Fruit fly (Drosophila melanogaster) whole organism, embryonic: Measurements from ENCODE around the gene Indy.

Source experiments
- Asciz ChIP-seq: fragments of 200-800 bp; sonication (Bioruptor generic); optimal IDR thresholded peaks from 2 replicates; lab custom pipeline; 2017; ENCODE audit warnings: missing biosample characterization, mild to moderate bottlenecking, missing genetic modification characterization, missing genetic modification reagents
- B-H1 ChIP-seq: fragments of 200-800 bp; sonication (Bioruptor generic); IDR thresholded peaks from 3 replicates; pipeline ENCODE4 v1.3.6; 2022; ENCODE audit warnings: missing biosample characterization, missing genetic modification characterization
- BEAF-32 ChIP-seq: fragments of 200-800 bp; sonication (Bioruptor generic); optimal IDR thresholded peaks from 3 replicates; lab custom pipeline; 2017; ENCODE audit warnings: missing biosample characterization, missing genetic modification characterization, mild to moderate bottlenecking, moderate library complexity, missing genetic modification reagents
- CG10366 ChIP-seq: fragments of 200-800 bp; sonication (Bioruptor generic); IDR thresholded peaks from 2 replicates; pipeline ENCODE4 v1.3.6; 2022; ENCODE audit warnings: missing biosample characterization, missing genetic modification characterization
- CG11456 ChIP-seq: fragments of 200-800 bp; sonication (Bioruptor generic); IDR thresholded peaks from 3 replicates; pipeline ENCODE4 v1.3.6; 2022; ENCODE audit warnings: missing biosample characterization, missing genetic modification characterization
- CG17328 ChIP-seq: fragments of 200-800 bp; sonication (Bioruptor generic); IDR thresholded peaks from 2 replicates; pipeline ENCODE4 v1.3.6; 2022; ENCODE audit warnings: missing biosample characterization, missing genetic modification characterization
- CG18599 ChIP-seq: fragments of 200-800 bp; sonication (Bioruptor generic); optimal IDR thresholded peaks from 3 replicates; lab custom pipeline; 2017; ENCODE audit warnings: missing biosample characterization, missing genetic modification characterization, mild to moderate bottlenecking, moderate library complexity, missing genetic modification reagents
- CG33557 ChIP-seq: fragments of 200-800 bp; sonication (Bioruptor generic); optimal IDR thresholded peaks from 2 replicates; lab custom pipeline; 2019; ENCODE audit warnings: missing biosample characterization, mild to moderate bottlenecking, missing genetic modification characterization, moderate library complexity
- CG4328 ChIP-seq: fragments of 200-800 bp; sonication (Bioruptor generic); optimal IDR thresholded peaks from 3 replicates; lab custom pipeline; 2017; ENCODE audit warnings: missing biosample characterization, missing genetic modification reagents, missing genetic modification characterization
- CG4707 ChIP-seq: fragments of 200-800 bp; sonication (Bioruptor generic); optimal IDR thresholded peaks from 2 replicates; lab custom pipeline; 2018; ENCODE audit warnings: missing biosample characterization, mild to moderate bottlenecking, missing genetic modification characterization, moderate library complexity
- CG6175 ChIP-seq: fragments of 200-800 bp; sonication (Bioruptor generic); IDR thresholded peaks from 3 replicates; pipeline ENCODE4 v1.3.6; 2022; ENCODE audit warnings: missing biosample characterization, missing genetic modification characterization
- CG6765 ChIP-seq: fragments of 200-800 bp; sonication (Bioruptor generic); optimal IDR thresholded peaks from 3 replicates; lab custom pipeline; 2017; ENCODE audit warnings: missing biosample characterization, mild to moderate bottlenecking, missing genetic modification characterization
- CG6854 ChIP-seq: fragments of 200-800 bp; sonication (Bioruptor generic); optimal IDR thresholded peaks from 3 replicates; lab custom pipeline; 2017; ENCODE audit warnings: missing biosample characterization, mild to moderate bottlenecking, missing genetic modification characterization
- CG7963 ChIP-seq: fragments of 200-800 bp; sonication (Bioruptor generic); IDR thresholded peaks from 3 replicates; pipeline ENCODE4 v1.3.6; 2022; ENCODE audit warnings: missing biosample characterization, missing genetic modification characterization; ENCODE audit not compliant: partially characterized antibody
- CG8290 ChIP-seq, 3 experiments: fragments of 200-800 bp; sonication (Bioruptor generic); optimal IDR thresholded peaks; 2 replicates each; lab custom pipeline; 2016 to 2019; ENCODE audit warnings: missing biosample characterization in 3 of 3, missing genetic modification characterization in 3 of 3, mild to moderate bottlenecking in 2 of 3, moderate library complexity in 1 of 3
- CG8924 ChIP-seq: fragments of 200-800 bp; optimal IDR thresholded peaks from 3 replicates; lab custom pipeline; 2019; ENCODE audit warnings: missing biosample characterization, mild to moderate bottlenecking, missing genetic modification characterization, moderate library complexity
- CG9797 ChIP-seq: fragments of 200-800 bp; sonication (Bioruptor generic); optimal IDR thresholded peaks from 3 replicates; lab custom pipeline; 2018; ENCODE audit warnings: missing biosample characterization, mild to moderate bottlenecking, missing genetic modification characterization
- CHES-1-like ChIP-seq: fragments of 200-800 bp; sonication (Bioruptor generic); optimal IDR thresholded peaks from 2 replicates; lab custom pipeline; 2016; ENCODE audit warnings: missing biosample characterization, missing genetic modification characterization
- CTCF ChIP-seq: fragments of 200-800 bp; sonication (Bioruptor generic); optimal IDR thresholded peaks from 2 replicates; lab custom pipeline; 2017; ENCODE audit warnings: missing biosample characterization, mild to moderate bottlenecking, missing genetic modification characterization, moderate library complexity
- Dp ChIP-seq: fragments of 200-800 bp; sonication (Bioruptor generic); optimal IDR thresholded peaks from 2 replicates; lab custom pipeline; 2018; ENCODE audit warnings: missing biosample characterization, mild to moderate bottlenecking, missing genetic modification characterization, moderate library complexity
- Ets97D ChIP-seq: fragments of 200-800 bp; sonication (Bioruptor generic); optimal IDR thresholded peaks from 3 replicates; lab custom pipeline; 2016; ENCODE audit warnings: missing biosample characterization, missing genetic modification characterization
- H2.0 ChIP-seq: fragments of 200-800 bp; sonication (Bioruptor generic); IDR thresholded peaks from 2 replicates; pipeline ENCODE4 v1.3.6; 2022; ENCODE audit warnings: missing biosample characterization, missing genetic modification characterization
- HLHmδ ChIP-seq: fragments of 200-800 bp; sonication (Bioruptor generic); optimal IDR thresholded peaks from 2 replicates; lab custom pipeline; 2018; ENCODE audit warnings: missing biosample characterization, mild to moderate bottlenecking, missing genetic modification characterization, moderate library complexity
- Kr ChIP-seq: fragments of 200-800 bp; sonication (Bioruptor generic); optimal IDR thresholded peaks from 2 replicates; lab custom pipeline; 2017; ENCODE audit warnings: missing biosample characterization, mild to moderate bottlenecking, missing genetic modification characterization
- MESR4 ChIP-seq: fragments of 200-800 bp; sonication (Bioruptor generic); optimal IDR thresholded peaks from 2 replicates; lab custom pipeline; 2018; ENCODE audit warnings: missing biosample characterization, mild to moderate bottlenecking, missing genetic modification characterization, moderate library complexity
- Sox102F ChIP-seq: fragments of 200-800 bp; sonication (Bioruptor generic); optimal IDR thresholded peaks from 2 replicates; lab custom pipeline; 2018; ENCODE audit warnings: missing biosample characterization, mild to moderate bottlenecking, missing genetic modification characterization, moderate library complexity
- Sry-δ ChIP-seq: fragments of 200-800 bp; sonication (Bioruptor generic); optimal IDR thresholded peaks from 2 replicates; lab custom pipeline; 2016; ENCODE audit warnings: missing biosample characterization, missing genetic modification characterization
- Tbp ChIP-seq: fragments of >200 bp; optimal IDR thresholded peaks from 2 replicates; lab custom pipeline; 2018; ENCODE audit warnings: missing biosample characterization, missing genetic modification characterization
- Vsx1 ChIP-seq: fragments of 200-800 bp; sonication (Bioruptor generic); optimal IDR thresholded peaks from 2 replicates; lab custom pipeline; 2017; ENCODE audit warnings: missing biosample characterization, mild to moderate bottlenecking, missing genetic modification characterization, missing genetic modification reagents
- abd-A ChIP-seq: fragments of 200-800 bp; sonication (Bioruptor generic); optimal IDR thresholded peaks from 3 replicates; lab custom pipeline; 2019; ENCODE audit warnings: missing biosample characterization, mild to moderate bottlenecking, missing genetic modification characterization, moderate library complexity
- al ChIP-seq: fragments of 200-800 bp; sonication (Bioruptor generic); IDR thresholded peaks from 2 replicates; pipeline ENCODE4 v1.3.6; 2022; ENCODE audit warnings: missing biosample characterization, missing genetic modification characterization
- az2 ChIP-seq: fragments of 200-800 bp; sonication (Bioruptor generic); optimal IDR thresholded peaks from 3 replicates; lab custom pipeline; 2016; ENCODE audit warnings: missing biosample characterization, missing genetic modification characterization
- br ChIP-seq: fragments of >200 bp; optimal IDR thresholded peaks from 2 replicates; lab custom pipeline; 2017
- bsh ChIP-seq, 2 experiments: fragments of 200-800 bp; sonication (Bioruptor generic); optimal IDR thresholded peaks; 2 replicates each; lab custom pipeline; 2017 to 2018; ENCODE audit warnings: mild to moderate bottlenecking in 2 of 2, missing biosample characterization in 2 of 2, missing genetic modification characterization in 2 of 2, moderate library complexity in 1 of 2
- dati ChIP-seq: fragments of 200-800 bp; sonication (Bioruptor generic); IDR thresholded peaks from 2 replicates; pipeline ENCODE4 v1.3.6; 2022; ENCODE audit warnings: missing biosample characterization, missing genetic modification characterization
- dmrt99B ChIP-seq: fragments of 200-800 bp; sonication (Bioruptor generic); optimal IDR thresholded peaks from 2 replicates; lab custom pipeline; 2018; ENCODE audit warnings: missing biosample characterization, mild to moderate bottlenecking, missing genetic modification characterization, moderate library complexity
- ems ChIP-seq: fragments of 200-800 bp; sonication (Bioruptor generic); optimal IDR thresholded peaks from 3 replicates; lab custom pipeline; 2016; ENCODE audit warnings: missing biosample characterization, missing genetic modification characterization
- gro ChIP-seq: fragments of 200-800 bp; sonication (Bioruptor generic); optimal IDR thresholded peaks from 2 replicates; lab custom pipeline; 2016; ENCODE audit warnings: missing biosample characterization, missing genetic modification characterization
- hb ChIP-seq: fragments of 200-800 bp; sonication (Bioruptor generic); IDR thresholded peaks from 3 replicates; pipeline ENCODE4 v1.3.6; 2022; ENCODE audit warnings: missing biosample characterization, missing genetic modification characterization; ENCODE audit not compliant: partially characterized antibody
- her ChIP-seq: fragments of 200-800 bp; sonication (Bioruptor generic); optimal IDR thresholded peaks from 2 replicates; lab custom pipeline; 2016; ENCODE audit warnings: missing biosample characterization, missing genetic modification characterization
- jumu ChIP-seq: fragments of 200-800 bp; sonication (Bioruptor generic); optimal IDR thresholded peaks from 3 replicates; lab custom pipeline; 2016; ENCODE audit warnings: missing biosample characterization, missing genetic modification characterization
- nmo ChIP-seq: fragments of 200-800 bp; sonication (Bioruptor generic); optimal IDR thresholded peaks from 2 replicates; lab custom pipeline; 2018; ENCODE audit warnings: missing biosample characterization, mild to moderate bottlenecking, missing genetic modification characterization, moderate library complexity
- org-1 ChIP-seq: fragments of 200-800 bp; sonication (Bioruptor generic); optimal IDR thresholded peaks from 2 replicates; lab custom pipeline; 2017; ENCODE audit warnings: missing biosample characterization, missing genetic modification characterization
- peb ChIP-seq: fragments of 200-800 bp; sonication (Bioruptor generic); IDR thresholded peaks from 2 replicates; pipeline ENCODE4 v1.3.6; 2022; ENCODE audit warnings: missing biosample characterization, missing genetic modification characterization
- pnt ChIP-seq: fragments of 200-800 bp; sonication (Bioruptor generic); optimal IDR thresholded peaks from 3 replicates; lab custom pipeline; 2016; ENCODE audit warnings: missing biosample characterization, missing genetic modification characterization
- ranshi ChIP-seq: fragments of 200-800 bp; sonication (Bioruptor generic); IDR thresholded peaks from 2 replicates; pipeline ENCODE4 v1.3.6; 2022; ENCODE audit warnings: missing biosample characterization, missing genetic modification characterization
- stc ChIP-seq: fragments of 200-800 bp; sonication (Bioruptor generic); IDR thresholded peaks from 2 replicates; pipeline ENCODE4 v1.3.6; 2022; ENCODE audit warnings: missing biosample characterization, missing genetic modification characterization
- trh ChIP-seq: fragments of 200-800 bp; sonication (Bioruptor generic); optimal IDR thresholded peaks from 2 replicates; lab custom pipeline; 2016; ENCODE audit warnings: missing biosample characterization, missing genetic modification characterization
- unc-4 ChIP-seq: fragments of 200-800 bp; sonication (Bioruptor generic); IDR thresholded peaks from 2 replicates; pipeline ENCODE4 v1.3.6; 2022; ENCODE audit warnings: missing biosample characterization, missing genetic modification characterization; ENCODE audit not compliant: partially characterized antibody

Indy gene

DNA sequence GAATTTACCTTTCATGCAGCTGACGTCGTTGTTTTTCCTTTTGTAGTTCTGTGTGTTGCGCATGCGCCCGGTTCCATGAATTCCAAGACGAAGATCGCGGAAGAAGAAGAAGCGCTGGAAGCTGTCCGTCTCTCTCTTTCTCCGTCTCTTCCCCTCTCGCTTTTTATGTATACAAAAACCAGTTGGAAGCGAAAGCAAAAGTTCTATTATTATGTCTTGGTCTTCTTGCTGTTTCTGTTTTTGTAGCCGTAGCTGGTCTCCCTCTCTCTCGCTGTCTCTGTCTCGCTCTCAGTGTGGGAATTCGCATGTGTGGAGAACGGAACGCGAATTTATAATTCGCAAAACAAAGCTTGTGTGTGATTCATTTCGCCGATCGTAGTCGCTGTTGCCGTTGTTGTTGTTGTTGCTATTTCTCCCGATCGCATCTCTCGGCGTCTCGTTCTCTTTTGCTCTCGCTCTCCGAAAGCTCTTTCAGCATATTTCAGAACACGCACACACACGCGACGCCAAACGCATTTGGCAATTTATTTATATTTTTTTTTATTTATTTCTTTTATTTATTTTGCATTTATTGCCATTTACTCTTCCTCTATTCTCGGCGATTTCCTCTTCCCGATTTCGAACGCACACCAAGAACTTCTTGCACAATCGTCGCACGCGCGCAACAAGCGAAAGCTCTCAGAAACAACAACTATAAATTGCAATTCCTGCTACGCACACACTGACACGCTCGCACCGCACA lies 45.8 kb downstream of the Indy start (continued):
- TF ChIP-seq Sox102F (GFP tag; lab: Kevin White, UChicago) (no peak), trh (GFP tag; lab: Kevin White, UChicago) (no peak), CG8924 (tag; lab: Kevin White, UChicago) (no peak), B-H1 (no peak), CG8290 (GFP tag; optimal IDR thresholded peaks at IDR 0.05; lab: Kevin White, UChicago) (no peak), CG8290 (tag; optimal IDR thresholded peaks at IDR 0.05; lab: Kevin White, UChicago) (no peak), CG4707 (no peak), Dp (GFP tag; lab: Kevin White, UChicago) (no peak), CG17328 (no peak), Tbp (GFP tag; lab: Kevin White, UChicago) (no peak), CTCF (no peak), br (no peak), BEAF-32 (no peak), CG33557 (GFP tag; lab: Kevin White, UChicago) (peak; percentile 50), CG9797 (GFP tag; lab: Kevin White, UChicago) (no peak), Vsx1 (no peak), CG7963 (no peak)
- TF ChIP-seq, all 482 proteins: peak for 47

dm6 chr3L:18799508-18800062 lies 46.5 kb downstream of the Indy start:
- TF ChIP-seq CG6854 (GFP tag; lab: Kevin White, UChicago) (no peak), abd-A (tag; lab: Kevin White, UChicago) (no peak), pnt (no peak), peb (GFP tag; lab: Robert Waterston, UW) (no peak), dati (GFP tag; lab: Robert Waterston, UW) (no peak), MESR4 (GFP tag; lab: Kevin White, UChicago) (no peak), Asciz (GFP tag; lab: Kevin White, UChicago) (no peak), CHES-1-like (GFP tag; lab: Kevin White, UChicago) (no peak), CG8290 (GFP tag; optimal IDR thresholded peaks at IDR 0.05; lab: Kevin White, UChicago) (no peak), CG8290 (tag; optimal IDR thresholded peaks at IDR 0.05; lab: Kevin White, UChicago) (no peak), CG10366 (GFP tag; lab: Robert Waterston, UW) (no peak), ems (GFP tag; lab: Kevin White, UChicago) (no peak), Sry-δ (GFP tag; lab: Kevin White, UChicago) (no peak), CG6175 (no peak), CG18599 (GFP tag; lab: Kevin White, UChicago) (no peak), al (GFP tag; lab: Robert Waterston, UW) (no peak)

DNA sequence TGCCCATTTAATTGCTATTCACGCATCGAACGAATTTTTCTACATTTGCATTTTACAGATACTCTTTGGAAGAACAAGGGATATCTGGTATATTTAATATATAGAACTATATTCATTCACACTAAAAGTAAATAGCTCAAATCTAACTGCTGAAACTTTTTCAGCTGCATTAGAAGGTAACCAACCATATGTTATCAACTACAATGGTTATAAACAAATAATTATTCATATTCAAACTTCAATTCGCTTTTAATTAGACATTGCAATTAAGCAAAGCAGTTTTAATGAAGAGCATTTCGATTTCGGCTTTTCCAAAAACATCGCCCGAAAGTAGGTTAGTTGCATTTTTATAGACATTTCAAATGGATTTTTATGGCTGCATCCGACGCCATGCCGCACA lies 49.7 kb downstream of the Indy start:
- TF ChIP-seq jumu (GFP tag; lab: Kevin White, UChicago), result no peak
- no peak for TF ChIP-seq her (GFP tag; lab: Kevin White, UChicago)
- no peak for TF ChIP-seq bsh (GFP tag; optimal IDR thresholded peaks at IDR 0.05; lab: Kevin White, UChicago)
- 0 out of 2 replicates have a peak, but pooled peaks have one; percentile 16 for TF ChIP-seq stc (GFP tag; lab: Robert Waterston, UW)
- TF ChIP-seq Kr (GFP tag; lab: Kevin White, UChicago), result no peak
- TF ChIP-seq nmo (GFP tag; lab: Kevin White, UChicago), result no peak
- no peak for TF ChIP-seq CG6765 (GFP tag; lab: Kevin White, UChicago)
- no peak for TF ChIP-seq org-1 (GFP tag; lab: Kevin White, UChicago)
- TF ChIP-seq ranshi (GFP tag; lab: Robert Waterston, UW), result no peak
- TF ChIP-seq CG4328, result no peak
- no peak for TF ChIP-seq gro (GFP tag; lab: Kevin White, UChicago)
- no peak for TF ChIP-seq HLHmδ (GFP tag; lab: Kevin White, UChicago)
- TF ChIP-seq hb (GFP tag; lab: Robert Waterston, UW), result no peak
- TF ChIP-seq Sox102F (GFP tag; lab: Kevin White, UChicago), result peak; percentile 27
- TF ChIP-seq dmrt99B (tag; lab: Kevin White, UChicago), result peak; percentile 55
- TF ChIP-seq az2 (GFP tag; lab: Kevin White, UChicago), result no peak
- TF ChIP-seq CG11456, result no peak
- no peak for TF ChIP-seq unc-4 (GFP tag; lab: Robert Waterston, UW)
- TF ChIP-seq Ets97D (GFP tag; lab: Kevin White, UChicago), result no peak
- no peak for TF ChIP-seq H2.0 (GFP tag; lab: Robert Waterston, UW)
